Worm (Caenorhabditis elegans) whole organism, L4/young adult: Measurements from ENCODE around the gene EEED8.4.

Experiments used
- W03F9.2 ChIP-seq: fragments of 150-350 bp; optimal IDR thresholded peaks from 2 replicates; lab custom pipeline; 2014; ENCODE audit warnings: missing biosample characterization, missing genetic modification characterization
- dao-5 ChIP-seq: sonication (generic microtip); optimal IDR thresholded peaks from 2 replicates; lab custom pipeline; 2016; ENCODE audit warnings: missing genotype, missing genetic modification characterization, moderate library complexity, missing compliant biosample characterization
- him-1 ChIP-seq: sonication (generic microtip); optimal IDR thresholded peaks from 2 replicates; lab custom pipeline; 2016; ENCODE audit warnings: missing genotype, missing genetic modification reagents, missing genetic modification characterization, missing compliant biosample characterization

DNA sequence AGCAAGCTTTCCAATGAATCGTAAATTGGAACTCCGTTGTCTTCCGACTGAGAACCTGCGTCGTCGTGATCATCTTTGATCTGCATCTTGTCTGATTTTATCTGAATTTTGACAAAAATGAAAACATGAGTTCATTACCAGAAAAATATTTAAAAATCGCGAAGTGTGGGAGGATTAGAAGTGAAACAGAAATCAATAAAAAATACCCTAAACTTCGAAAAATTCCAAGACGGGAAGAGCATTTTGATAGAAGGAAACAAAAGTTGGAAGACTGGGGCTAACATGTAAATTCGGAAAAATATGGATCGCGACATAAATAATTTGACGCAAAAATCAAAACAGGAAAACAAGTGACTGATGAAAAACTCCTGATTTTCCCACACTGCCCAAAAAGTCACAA is 16.5 kb downstream of the EEED8.4 start, which contains the start of gene F07F6.8:
- TF ChIP-seq dao-5: no peak
- no peak for TF ChIP-seq W03F9.2 (tag; lab: Kevin White, UChicago)
- no peak for TF ChIP-seq him-1 (tag; lab: Kevin White, UChicago)
